Worm (Caenorhabditis elegans): ENCODE data around the gene lin-5.

- TF ChIP-seq F33H1.4 (GFP tag; IDR thresholded peaks at IDR 0.05) (no peak), Y53G8AR.9 (GFP tag; conservative IDR thresholded peaks at IDR 0.05) (no peak), ceh-79 (tag; optimal IDR thresholded peaks at IDR 0.05) (no peak)
Observed at ce11 chrII:7839703-7840102, 20.7 kb upstream of the lin-5 start.
